Fruit fly (Drosophila melanogaster) Kc167 (cell line): ENCODE results near the gene Aven.

ENCODE experiments used
- Myc ChIP-seq: fragments of >200 bp; optimal IDR thresholded peaks from 2 replicates; lab custom pipeline; 2017; ENCODE audit warnings: missing external identifiers
- Sin3A ChIP-seq: fragments of >200 bp; optimal IDR thresholded peaks from 2 replicates; lab custom pipeline; 2018; ENCODE audit warnings: missing external identifiers
- h ChIP-seq: fragments of >200 bp; optimal IDR thresholded peaks from 3 replicates; lab custom pipeline; 2018; ENCODE audit warnings: missing external identifiers
- insv ChIP-seq: fragments of >200 bp; optimal IDR thresholded peaks from 3 replicates; lab custom pipeline; 2018; ENCODE audit warnings: missing external identifiers
- psq ChIP-seq: fragments of >200 bp; optimal IDR thresholded peaks from 2 replicates; lab custom pipeline; 2017; ENCODE audit warnings: missing external identifiers

dm6 chrX:12675798-12676553, 46.5 kb upstream of the Aven start:
- TF ChIP-seq insv (lab: Kevin White, UChicago) (no peak), Sin3A (lab: Kevin White, UChicago) (no peak), h (lab: Kevin White, UChicago) (no peak), psq (lab: Kevin White, UChicago) (no peak), Myc (lab: Kevin White, UChicago) (no peak)
